Fruit fly (Drosophila melanogaster) whole organism, embryonic: ENCODE measurements around the gene CG42525.

Source experiments
- Antp ChIP-seq: fragments of 200-800 bp; sonication (Bioruptor generic); optimal IDR thresholded peaks from 3 replicates; lab custom pipeline; 2016; ENCODE audit warnings: missing biosample characterization, missing genetic modification characterization
- C15 ChIP-seq: fragments of 200-800 bp; sonication (Bioruptor generic); IDR thresholded peaks from 3 replicates; pipeline ENCODE4 v1.3.6; 2022; ENCODE audit warnings: missing biosample characterization, missing genetic modification characterization
- CG10321 ChIP-seq: fragments of 200-800 bp; sonication (Bioruptor generic); IDR thresholded peaks from 2 replicates; pipeline ENCODE4 v1.3.6; 2022; ENCODE audit warnings: missing biosample characterization, missing genetic modification characterization
- CG10959 ChIP-seq: fragments of 200-800 bp; sonication (Bioruptor generic); IDR thresholded peaks from 2 replicates; pipeline ENCODE4 v1.3.6; 2022; ENCODE audit warnings: missing biosample characterization, missing genetic modification characterization
- CG11504 ChIP-seq: fragments of 200-800 bp; sonication (Bioruptor generic); optimal IDR thresholded peaks from 3 replicates; lab custom pipeline; 2019; ENCODE audit warnings: missing biosample characterization, mild to moderate bottlenecking, missing genetic modification characterization, moderate library complexity
- CG11560 ChIP-seq: fragments of 200-800 bp; sonication (Bioruptor generic); IDR thresholded peaks from 3 replicates; pipeline ENCODE4 v1.3.6; 2022; ENCODE audit warnings: missing biosample characterization, missing genetic modification characterization
- CG13296 ChIP-seq: fragments of 200-800 bp; sonication (Bioruptor generic); optimal IDR thresholded peaks from 3 replicates; lab custom pipeline; 2018; ENCODE audit warnings: missing biosample characterization, mild to moderate bottlenecking, missing genetic modification characterization
- CG14710 ChIP-seq: fragments of 200-800 bp; sonication (Bioruptor generic); optimal IDR thresholded peaks from 3 replicates; lab custom pipeline; 2019; ENCODE audit warnings: missing biosample characterization, mild to moderate bottlenecking, missing genetic modification characterization, moderate library complexity
- CG16779 ChIP-seq: fragments of 200-800 bp; sonication (Bioruptor generic); IDR thresholded peaks from 2 replicates; pipeline ENCODE4 v1.3.6; 2022; ENCODE audit warnings: missing biosample characterization, missing genetic modification characterization
- CG32767 ChIP-seq: fragments of 200-800 bp; sonication (Bioruptor generic); IDR thresholded peaks from 2 replicates; pipeline ENCODE4 v1.3.6; 2022; ENCODE audit warnings: missing biosample characterization, missing genetic modification characterization
- CG3726 ChIP-seq: fragments of 200-800 bp; sonication (Bioruptor generic); IDR thresholded peaks from 3 replicates; pipeline ENCODE4, ENCODE4 v1.3.6; 2022; ENCODE audit warnings: missing biosample characterization, missing genetic modification characterization
- CG3995 ChIP-seq: fragments of 200-800 bp; sonication (Bioruptor generic); optimal IDR thresholded peaks from 3 replicates; lab custom pipeline; 2016; ENCODE audit warnings: missing biosample characterization, missing genetic modification characterization
- CG4360 ChIP-seq: fragments of 200-800 bp; sonication (Bioruptor generic); IDR thresholded peaks from 2 replicates; pipeline ENCODE4 v1.3.6; 2022; ENCODE audit warnings: missing biosample characterization, missing genetic modification characterization
- CG7271 ChIP-seq: fragments of 200-800 bp; sonication (Bioruptor generic); optimal IDR thresholded peaks from 2 replicates; lab custom pipeline; 2018; ENCODE audit warnings: missing biosample characterization, mild to moderate bottlenecking, missing genetic modification characterization, moderate library complexity
- CG7987 ChIP-seq: fragments of 200-800 bp; sonication (Bioruptor generic); optimal IDR thresholded peaks from 2 replicates; lab custom pipeline; 2018; ENCODE audit warnings: missing biosample characterization, mild to moderate bottlenecking, missing genetic modification characterization, moderate library complexity
- CG8924 ChIP-seq: fragments of 200-800 bp; optimal IDR thresholded peaks from 3 replicates; lab custom pipeline; 2019; ENCODE audit warnings: missing biosample characterization, mild to moderate bottlenecking, missing genetic modification characterization, moderate library complexity
- CG9876 ChIP-seq: fragments of 200-800 bp; sonication (Bioruptor generic); optimal IDR thresholded peaks from 2 replicates; lab custom pipeline; 2016; ENCODE audit warnings: missing biosample characterization, missing genetic modification characterization
- CTCF ChIP-seq: fragments of 200-800 bp; sonication (Bioruptor generic); optimal IDR thresholded peaks from 2 replicates; lab custom pipeline; 2017; ENCODE audit warnings: missing biosample characterization, mild to moderate bottlenecking, missing genetic modification characterization, moderate library complexity
- D ChIP-seq, 2 experiments: fragments of 200-800 bp in 1 of 2; fragments of >200 bp in 1 of 2; sonication (Bioruptor generic) in 1 of 2; optimal IDR thresholded peaks; 2 replicates in 1 of 2; 3 replicates in 1 of 2; lab custom pipeline; 2017; ENCODE audit warnings: mild to moderate bottlenecking in 1 of 2, missing biosample characterization in 1 of 2, missing genetic modification characterization in 1 of 2, missing genetic modification reagents in 1 of 2
- Doc2 ChIP-seq: fragments of 200-800 bp; sonication (Bioruptor generic); IDR thresholded peaks from 2 replicates; pipeline ENCODE4 v1.3.6; 2022; ENCODE audit warnings: missing biosample characterization, missing genetic modification characterization
- Drgx ChIP-seq: fragments of 200-800 bp; sonication (Bioruptor generic); IDR thresholded peaks from 2 replicates; pipeline ENCODE4 v1.3.6; 2022; ENCODE audit warnings: missing biosample characterization, missing genetic modification characterization
- E2f2 ChIP-seq: fragments of 200-800 bp; sonication (Bioruptor generic); IDR thresholded peaks from 2 replicates; pipeline ENCODE4 v1.3.6; 2022; ENCODE audit warnings: missing biosample characterization, missing genetic modification characterization
- Gug ChIP-seq: fragments of 200-800 bp; sonication (Bioruptor generic); IDR thresholded peaks from 4 replicates; pipeline ENCODE4 v1.3.6; 2022; ENCODE audit warnings: missing biosample characterization, missing genetic modification characterization
- HLHmδ ChIP-seq: fragments of 200-800 bp; sonication (Bioruptor generic); optimal IDR thresholded peaks from 2 replicates; lab custom pipeline; 2018; ENCODE audit warnings: missing biosample characterization, mild to moderate bottlenecking, missing genetic modification characterization, moderate library complexity
- Hand ChIP-seq: fragments of 200-800 bp; sonication (Bioruptor generic); optimal IDR thresholded peaks from 2 replicates; lab custom pipeline; 2017; ENCODE audit warnings: mild to moderate bottlenecking, missing biosample characterization, missing genetic modification reagents, missing genetic modification characterization
- Lhr ChIP-seq: fragments of 200-800 bp; sonication (Bioruptor generic); optimal IDR thresholded peaks from 3 replicates; lab custom pipeline; 2017; ENCODE audit warnings: mild to moderate bottlenecking, missing biosample characterization, missing genetic modification reagents, missing genetic modification characterization
- Med ChIP-seq: fragments of 200-800 bp; sonication (Bioruptor generic); peaks from one replicate; lab custom pipeline; 2016; ENCODE audit warnings: missing biosample characterization, missing genetic modification characterization, mild to moderate bottlenecking, inconsistent platforms, moderate library complexity
- NFAT ChIP-seq: fragments of 200-800 bp; sonication (Bioruptor generic); IDR thresholded peaks from 2 replicates; pipeline ENCODE4 v1.3.6; 2022; ENCODE audit warnings: missing biosample characterization, missing genetic modification characterization
- Neu2 ChIP-seq: fragments of 200-800 bp; sonication (Bioruptor generic); optimal IDR thresholded peaks from 3 replicates; lab custom pipeline; 2016; ENCODE audit warnings: missing biosample characterization, missing genetic modification characterization, borderline replicate concordance
- Nf-YA ChIP-seq: fragments of 200-800 bp; sonication (Bioruptor generic); IDR thresholded peaks from 2 replicates; pipeline ENCODE4 v1.3.6; 2022; ENCODE audit warnings: missing biosample characterization, missing genetic modification characterization
- PHDP ChIP-seq: fragments of 200-800 bp; sonication (Bioruptor generic); optimal IDR thresholded peaks from 3 replicates; lab custom pipeline; 2018; ENCODE audit warnings: missing biosample characterization, mild to moderate bottlenecking, missing genetic modification characterization, moderate library complexity
- Sox100B ChIP-seq: fragments of 200-800 bp; sonication (Bioruptor generic); optimal IDR thresholded peaks from 3 replicates; lab custom pipeline; 2018; ENCODE audit warnings: missing biosample characterization, mild to moderate bottlenecking, missing genetic modification characterization
- Sry-δ ChIP-seq: fragments of 200-800 bp; sonication (Bioruptor generic); optimal IDR thresholded peaks from 2 replicates; lab custom pipeline; 2016; ENCODE audit warnings: missing biosample characterization, missing genetic modification characterization
- Trl ChIP-seq, 3 experiments: fragments of >200 bp in 2 of 3; fragments of 200-800 bp in 1 of 3; sonication (Bioruptor generic) in 1 of 3; optimal IDR thresholded peaks; 2 replicates in 1 of 3; 3 replicates in 2 of 3; lab custom pipeline; 2016 to 2017; ENCODE audit warnings: missing biosample characterization in 1 of 3, missing genetic modification characterization in 1 of 3
- Xbp1 ChIP-seq: fragments of 200-800 bp; sonication (Bioruptor generic); optimal IDR thresholded peaks from 3 replicates; lab custom pipeline; 2016; ENCODE audit warnings: missing biosample characterization, mild to moderate bottlenecking, missing genetic modification characterization
- ac ChIP-seq: fragments of 200-800 bp; sonication (Bioruptor generic); optimal IDR thresholded peaks from 3 replicates; lab custom pipeline; 2017; ENCODE audit warnings: missing biosample characterization, mild to moderate bottlenecking, missing genetic modification characterization
- da ChIP-seq: fragments of 200-800 bp; sonication (Bioruptor generic); optimal IDR thresholded peaks from 2 replicates; lab custom pipeline; 2016; ENCODE audit warnings: missing biosample characterization, missing genetic modification characterization
- fru ChIP-seq: fragments of >200 bp; optimal IDR thresholded peaks from 2 replicates; lab custom pipeline; 2017
- fu2 ChIP-seq: fragments of 200-800 bp; sonication (Bioruptor generic); optimal IDR thresholded peaks from 2 replicates; lab custom pipeline; 2016; ENCODE audit warnings: missing biosample characterization, missing genetic modification characterization
- gsb-n ChIP-seq: fragments of 200-800 bp; sonication (Bioruptor generic); optimal IDR thresholded peaks from 3 replicates; lab custom pipeline; 2018; ENCODE audit warnings: missing biosample characterization, mild to moderate bottlenecking, missing genetic modification characterization
- hb ChIP-seq: fragments of 200-800 bp; sonication (Bioruptor generic); IDR thresholded peaks from 3 replicates; pipeline ENCODE4 v1.3.6; 2022; ENCODE audit warnings: missing biosample characterization, missing genetic modification characterization; ENCODE audit not compliant: partially characterized antibody
- hth ChIP-seq: fragments of >200 bp; optimal IDR thresholded peaks from 2 replicates; lab custom pipeline; 2017; ENCODE audit warnings: inconsistent platforms
- kay ChIP-seq: fragments of 200-800 bp; sonication (Bioruptor generic); optimal IDR thresholded peaks from 2 replicates; lab custom pipeline; 2016; ENCODE audit warnings: missing biosample characterization, missing genetic modification characterization
- ken ChIP-seq: fragments of 200-800 bp; sonication (Bioruptor generic); IDR thresholded peaks from 3 replicates; pipeline ENCODE4 v1.3.6; 2022; ENCODE audit warnings: missing biosample characterization, missing genetic modification characterization
- pho ChIP-seq: fragments of 200-800 bp; sonication (Bioruptor generic); optimal IDR thresholded peaks from 2 replicates; lab custom pipeline; 2016; ENCODE audit warnings: missing biosample characterization, missing genetic modification characterization
- pzg ChIP-seq: fragments of 200-800 bp; sonication (Bioruptor generic); optimal IDR thresholded peaks from 3 replicates; lab custom pipeline; 2018; ENCODE audit warnings: missing biosample characterization, mild to moderate bottlenecking, missing genetic modification characterization, moderate library complexity
- ranshi ChIP-seq: fragments of 200-800 bp; sonication (Bioruptor generic); IDR thresholded peaks from 2 replicates; pipeline ENCODE4 v1.3.6; 2022; ENCODE audit warnings: missing biosample characterization, missing genetic modification characterization
- sisA ChIP-seq: fragments of 200-800 bp; sonication (Bioruptor generic); IDR thresholded peaks from 2 replicates; pipeline ENCODE4 v1.3.6; 2022; ENCODE audit warnings: missing biosample characterization, missing genetic modification characterization
- slbo ChIP-seq: fragments of 200-800 bp; sonication (Bioruptor generic); IDR thresholded peaks from 2 replicates; pipeline ENCODE4 v1.3.6; 2022; ENCODE audit warnings: missing biosample characterization, missing genetic modification characterization
- slou ChIP-seq: fragments of 200-800 bp; sonication (Bioruptor generic); optimal IDR thresholded peaks from 3 replicates; lab custom pipeline; 2016; ENCODE audit warnings: missing biosample characterization, missing genetic modification characterization
- tx ChIP-seq: fragments of 200-800 bp; sonication (Bioruptor generic); optimal IDR thresholded peaks from 2 replicates; lab custom pipeline; 2016; ENCODE audit warnings: missing biosample characterization, missing genetic modification characterization
- zfh2 ChIP-seq: fragments of 200-800 bp; sonication (Bioruptor generic); optimal IDR thresholded peaks from 2 replicates; lab custom pipeline; 2016; ENCODE audit warnings: missing biosample characterization, missing genetic modification characterization

Gene CG42525

dm6 chr3L:3143383-3143962 lies 46.1 kb downstream of the CG42525 start, which contains the start of the genes CG11537 and Alg2 (continued):
- TF ChIP-seq CG13296 = no peak
- no peak for TF ChIP-seq Doc2 (GFP tag; lab: Robert Waterston, UW)
- no peak for TF ChIP-seq hth (lab: Kevin White, UChicago)
- TF ChIP-seq PHDP (tag; lab: Kevin White, UChicago) = no peak
- no peak for TF ChIP-seq fu2
- TF ChIP-seq D (optimal IDR thresholded peaks at IDR 0.05; lab: Kevin White, UChicago) = no peak
- TF ChIP-seq D (GFP tag; optimal IDR thresholded peaks at IDR 0.05; lab: Kevin White, UChicago) = no peak
- no peak for TF ChIP-seq zfh2 (GFP tag; lab: Kevin White, UChicago)
- no peak for TF ChIP-seq CG3995 (GFP tag; lab: Kevin White, UChicago)
- no peak for TF ChIP-seq CG7271 (tag; lab: Kevin White, UChicago)
- TF ChIP-seq CG32767 = no peak
- TF ChIP-seq Antp = no peak
- no peak for TF ChIP-seq C15 (GFP tag; lab: Robert Waterston, UW)
- TF ChIP-seq CG8924 (tag; lab: Kevin White, UChicago) = peak; percentile 66
- no peak for TF ChIP-seq Nf-YA
- no peak for TF ChIP-seq sisA
- TF ChIP-seq slbo = peak; percentile 75
- no peak for TF ChIP-seq pho (GFP tag; lab: Kevin White, UChicago)
- TF ChIP-seq HLHmδ (GFP tag; lab: Kevin White, UChicago) = no peak
- no peak for TF ChIP-seq CG10959 (GFP tag; lab: Robert Waterston, UW)
- no peak for TF ChIP-seq ac (GFP tag; lab: Kevin White, UChicago)
- TF ChIP-seq Drgx (GFP tag; lab: Robert Waterston, UW) = no peak
- no peak for TF ChIP-seq CG16779 (GFP tag; lab: Robert Waterston, UW)
- no peak for TF ChIP-seq CG3726 (GFP tag; lab: Robert Waterston, UW)
- TF ChIP-seq CTCF (GFP tag; lab: Kevin White, UChicago) = no peak
- TF ChIP-seq fru (lab: Kevin White, UChicago) = no peak
- TF ChIP-seq ken (GFP tag; lab: Robert Waterston, UW) = no peak
- no peak for TF ChIP-seq Neu2 (GFP tag; lab: Kevin White, UChicago)
- no peak for TF ChIP-seq Hand (GFP tag; lab: Kevin White, UChicago)
- TF ChIP-seq Gug (GFP tag; lab: Robert Waterston, UW) = no peak
- TF ChIP-seq E2f2 (GFP tag; lab: Robert Waterston, UW) = peak; percentile 36
- TF ChIP-seq slou (GFP tag; lab: Kevin White, UChicago) = no peak
- no peak for TF ChIP-seq CG9876
- TF ChIP-seq tx = no peak
- no peak for TF ChIP-seq da
- no peak for TF ChIP-seq CG10321 (GFP tag; lab: Robert Waterston, UW)
- no peak for TF ChIP-seq CG7987 (GFP tag; lab: Kevin White, UChicago)
- TF ChIP-seq CG11560 (tag; lab: Robert Waterston, UW) = no peak
- no peak for TF ChIP-seq kay (GFP tag; lab: Kevin White, UChicago)
- TF ChIP-seq hb (GFP tag; lab: Robert Waterston, UW) = no peak
- peak; percentile 56 for TF ChIP-seq CG14710 (tag; lab: Kevin White, UChicago)
- TF ChIP-seq Xbp1 (GFP tag; lab: Kevin White, UChicago) = peak; percentile 34
- no peak for TF ChIP-seq Lhr (GFP tag; lab: Kevin White, UChicago)
- no peak for TF ChIP-seq Trl (optimal IDR thresholded peaks at IDR 0.05; lab: Kevin White, UChicago)
- no peak for TF ChIP-seq Trl (GFP tag; optimal IDR thresholded peaks at IDR 0.05; lab: Kevin White, UChicago)
- peak; percentile 23; the same call in 1 of the 2 replicates for TF ChIP-seq NFAT (GFP tag; lab: Robert Waterston, UW)
- no peak for TF ChIP-seq CG4360 (GFP tag; lab: Robert Waterston, UW)
- no peak for TF ChIP-seq Sry-δ
- peak; percentile 29 for TF ChIP-seq Med (GFP tag; lab: Kevin White, UChicago)
- TF ChIP-seq ranshi (GFP tag; lab: Robert Waterston, UW) = no peak
- no peak for TF ChIP-seq gsb-n (tag; lab: Kevin White, UChicago)
- peak; percentile 42 for TF ChIP-seq pzg
- no peak for TF ChIP-seq Sox100B (GFP tag; lab: Kevin White, UChicago)
- TF ChIP-seq CG11504 (tag; lab: Kevin White, UChicago) = peak; percentile 70
